Fruit fly (Drosophila melanogaster): ENCODE results near the gene CG7900.

The CG7900 gene

DNA sequence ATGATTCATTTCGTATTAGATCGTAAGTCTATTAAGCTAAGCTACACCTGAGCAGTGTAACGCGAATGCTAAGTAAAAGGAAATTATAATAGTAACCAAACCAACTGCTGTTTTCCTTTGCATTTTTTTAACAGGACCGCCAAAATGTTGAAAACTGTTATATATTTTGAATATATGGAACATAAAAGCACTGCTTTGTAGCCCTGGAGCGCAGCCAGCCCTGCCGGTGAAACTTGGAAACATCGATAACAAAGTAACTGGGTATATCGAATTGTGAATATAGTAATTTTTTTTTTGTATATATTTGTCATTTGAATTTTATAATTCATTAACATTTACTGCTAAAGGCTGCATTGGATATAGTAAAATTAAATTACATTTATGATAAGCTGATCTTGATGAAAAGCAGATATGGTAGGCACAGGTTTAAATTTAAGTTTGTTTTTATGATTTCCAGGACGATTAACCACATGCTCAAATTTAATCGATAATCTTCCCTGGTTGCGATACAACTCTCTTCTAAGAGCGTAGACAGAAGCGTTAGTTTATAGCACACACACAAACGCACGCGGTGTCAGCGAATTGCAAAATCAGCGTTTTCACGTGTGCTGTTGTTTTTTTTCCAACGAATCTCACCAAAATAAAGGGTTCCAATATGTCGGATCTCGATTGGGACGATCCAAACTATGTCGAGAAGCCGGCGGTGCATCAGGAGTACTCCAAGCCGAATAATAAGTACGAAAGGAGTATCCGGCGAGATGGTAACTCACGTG lies 28.5 kb downstream of the CG7900 start, which contains the start of gene CG7878:
Gene CG7878 (plus strand): TSS at position 528 of the 773 bp plus-strand sequence.
- TF ChIP-seq EcR (GFP tag; optimal IDR thresholded peaks at IDR 0.05) (no peak), CG8478 (optimal IDR thresholded peaks at IDR 0.05) (no peak), psq (optimal IDR thresholded peaks at IDR 0.05) (no peak), usp (GFP tag; optimal IDR thresholded peaks at IDR 0.05) (no peak), pan (optimal IDR thresholded peaks at IDR 0.05) (no peak), Dll (optimal IDR thresholded peaks at IDR 0.05) (no peak)

DNA sequence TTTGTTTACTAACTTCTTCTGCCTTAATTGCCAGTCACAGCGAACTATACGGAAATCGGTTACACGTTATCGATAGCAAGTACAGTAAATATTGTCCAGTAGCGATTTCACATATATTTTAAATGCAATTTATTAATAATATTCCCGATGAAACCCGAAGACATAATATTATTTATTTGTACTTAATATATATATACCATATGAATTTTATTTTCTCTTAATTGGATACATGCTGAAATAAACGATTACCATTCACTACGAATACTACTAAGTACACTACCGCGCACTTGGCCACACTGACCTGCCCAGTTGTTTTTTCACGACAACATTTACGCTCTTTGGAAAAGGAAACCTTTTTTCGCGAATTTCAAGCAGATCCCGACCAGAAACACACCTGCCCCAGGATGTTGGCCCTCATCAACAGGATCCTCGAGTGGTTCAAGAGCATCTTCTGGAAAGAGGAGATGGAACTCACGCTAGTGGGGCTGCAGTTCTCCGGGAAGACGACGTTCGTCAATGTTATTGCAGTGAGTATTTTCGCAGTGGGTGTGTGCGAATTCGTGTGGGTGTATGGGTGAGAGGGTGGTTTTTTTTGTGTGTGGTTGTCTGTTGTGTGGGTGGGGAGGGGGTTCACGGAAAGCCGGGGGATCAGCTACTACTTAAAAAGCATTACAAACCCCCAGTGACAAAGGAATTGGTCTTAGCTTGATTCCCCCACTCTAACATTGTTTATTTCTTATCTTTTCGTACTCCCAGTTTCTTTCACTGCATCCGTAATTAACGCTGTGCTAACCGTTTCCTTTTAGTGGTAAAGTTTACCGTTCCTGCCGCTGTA lies 32.6 kb downstream of the CG7900 start, which contains the start of the genes CG9667 and Arl8:
Gene CG9667 (minus strand): TSS at position 42 of the 835 bp plus-strand sequence.
Gene Arl8 (plus strand): TSS at position 290 of the 835 bp plus-strand sequence.
- no peak for TF ChIP-seq psq (optimal IDR thresholded peaks at IDR 0.05)
- TF ChIP-seq Dll (optimal IDR thresholded peaks at IDR 0.05) = no peak
- TF ChIP-seq CG8478 (optimal IDR thresholded peaks at IDR 0.05) = no peak
- TF ChIP-seq EcR (GFP tag; optimal IDR thresholded peaks at IDR 0.05) = no peak
- TF ChIP-seq pan (optimal IDR thresholded peaks at IDR 0.05) = no peak

DNA sequence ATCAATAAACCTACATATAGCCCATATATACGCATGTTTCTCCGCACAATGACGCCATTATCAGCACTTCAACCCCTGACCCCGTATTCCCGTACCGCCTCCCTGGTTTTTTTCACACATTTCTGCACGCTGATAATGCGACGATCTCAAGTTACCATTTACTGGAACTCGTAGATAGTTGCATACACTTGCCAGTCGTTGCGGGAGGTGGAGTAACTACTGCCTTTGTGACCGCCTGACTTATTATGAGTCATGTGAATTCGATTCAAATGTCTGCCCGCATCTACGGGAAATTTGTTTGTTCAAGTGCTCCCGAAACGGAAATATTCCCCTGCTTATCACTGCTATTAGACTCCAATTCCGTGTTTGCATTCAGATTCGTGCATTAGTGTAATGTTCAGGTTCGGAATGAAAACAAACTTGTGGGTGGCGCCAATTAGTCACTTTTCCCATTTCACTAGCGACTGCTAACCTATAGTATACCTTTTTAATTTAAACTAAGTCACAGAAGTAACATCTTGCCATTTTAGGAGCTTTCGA lies 33.3 kb downstream of the CG7900 start:
- peak; percentile 61 for TF ChIP-seq pan (optimal IDR thresholded peaks at IDR 0.05)
- no peak for TF ChIP-seq CG8478 (optimal IDR thresholded peaks at IDR 0.05)

DNA sequence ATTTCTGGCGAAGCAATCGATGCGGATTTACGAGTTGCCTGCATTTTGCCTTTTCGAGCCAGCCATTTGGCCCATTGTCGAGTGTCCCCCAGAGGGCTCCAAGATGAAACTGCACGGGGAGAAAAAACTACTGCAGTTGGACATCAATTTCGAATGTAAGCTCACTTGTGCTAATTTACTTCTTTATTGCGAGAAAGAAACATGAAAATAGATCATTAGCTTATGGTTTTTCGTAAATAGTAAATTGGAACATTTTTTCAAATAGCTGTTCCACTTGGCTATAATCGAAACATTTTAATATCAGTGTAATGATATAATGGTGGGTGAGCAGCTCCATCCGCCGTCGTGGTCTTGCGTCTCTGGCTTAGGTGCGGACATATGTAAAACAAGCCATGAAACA lies 38.5 kb downstream of the CG7900 start:
- TF ChIP-seq pan (optimal IDR thresholded peaks at IDR 0.05) (no peak), CG8478 (optimal IDR thresholded peaks at IDR 0.05) (no peak), EcR (GFP tag; optimal IDR thresholded peaks at IDR 0.05) (no peak), psq (optimal IDR thresholded peaks at IDR 0.05) (no peak), Dll (optimal IDR thresholded peaks at IDR 0.05) (no peak), usp (GFP tag; optimal IDR thresholded peaks at IDR 0.05) (no peak)

DNA sequence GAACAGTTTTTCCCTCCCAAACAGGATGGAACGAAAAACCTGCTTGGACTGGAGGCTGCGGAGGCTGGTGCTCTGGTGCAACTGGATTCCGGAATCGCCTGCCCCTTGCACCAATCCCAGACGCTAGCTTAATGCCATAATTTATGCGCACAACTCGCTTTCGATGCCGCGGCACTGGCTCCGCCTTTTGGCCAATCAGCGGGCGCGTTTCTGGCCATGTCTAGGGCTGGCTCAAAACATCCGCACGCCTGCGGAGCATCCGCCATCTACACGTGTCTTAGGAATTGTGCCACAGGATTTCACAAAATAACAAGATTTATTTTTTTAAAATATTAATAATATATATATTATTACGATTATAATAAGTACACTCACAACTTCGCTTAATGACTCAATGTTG lies 40.6 kb downstream of the CG7900 start:
- TF ChIP-seq Dll (optimal IDR thresholded peaks at IDR 0.05) (no peak), EcR (GFP tag; optimal IDR thresholded peaks at IDR 0.05) (no peak), usp (GFP tag; optimal IDR thresholded peaks at IDR 0.05) (no peak), CG8478 (optimal IDR thresholded peaks at IDR 0.05) (no peak), pan (optimal IDR thresholded peaks at IDR 0.05) (no peak), psq (optimal IDR thresholded peaks at IDR 0.05) (no peak)

DNA sequence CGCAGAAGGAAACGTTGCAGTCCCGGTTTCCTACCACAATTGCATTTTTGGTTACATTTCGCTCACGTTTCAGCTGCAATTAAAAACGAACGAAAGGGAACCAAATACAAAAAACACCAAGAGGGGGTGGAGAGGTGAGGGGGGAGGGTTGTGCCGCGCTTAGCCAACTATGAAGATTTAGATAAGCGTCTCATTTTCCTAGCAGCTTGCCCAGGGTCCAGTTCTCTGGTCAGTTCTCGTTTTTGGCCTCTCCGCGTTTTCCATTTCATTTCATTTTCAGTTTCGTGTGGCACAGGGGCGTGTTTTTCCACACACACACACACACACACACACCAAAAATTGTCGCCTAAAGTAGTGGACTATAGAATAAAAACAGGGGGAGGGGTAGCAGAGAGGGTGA lies 44.2 kb downstream of the CG7900 start:
- TF ChIP-seq pan (optimal IDR thresholded peaks at IDR 0.05) (no peak), Dll (optimal IDR thresholded peaks at IDR 0.05) (no peak), CG8478 (optimal IDR thresholded peaks at IDR 0.05) (no peak), EcR (GFP tag; optimal IDR thresholded peaks at IDR 0.05) (no peak), usp (GFP tag; optimal IDR thresholded peaks at IDR 0.05) (no peak), psq (optimal IDR thresholded peaks at IDR 0.05) (no peak)

DNA sequence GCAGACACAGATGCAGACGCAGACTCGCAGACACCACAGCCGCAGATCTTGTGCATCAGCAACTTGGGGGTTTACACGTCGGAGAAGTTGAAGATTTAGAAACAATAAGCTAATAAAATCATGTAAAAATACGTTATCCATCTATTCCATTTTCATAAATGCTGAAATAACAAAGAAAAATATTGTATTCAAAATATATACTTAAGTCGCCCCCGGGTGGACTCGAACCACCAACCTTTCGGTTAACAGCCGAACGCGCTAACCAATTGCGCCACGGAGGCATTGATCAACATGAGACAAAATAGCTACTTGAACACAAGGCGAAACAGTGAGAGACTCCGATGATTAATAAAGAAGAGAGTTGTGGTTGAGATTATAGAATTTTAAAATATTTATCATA lies 45.4 kb downstream of the CG7900 start:
- TF ChIP-seq Dll (optimal IDR thresholded peaks at IDR 0.05) (no peak), pan (optimal IDR thresholded peaks at IDR 0.05) (no peak), usp (GFP tag; optimal IDR thresholded peaks at IDR 0.05) (no peak), psq (optimal IDR thresholded peaks at IDR 0.05) (no peak), CG8478 (optimal IDR thresholded peaks at IDR 0.05) (no peak), EcR (GFP tag; optimal IDR thresholded peaks at IDR 0.05) (no peak)

DNA sequence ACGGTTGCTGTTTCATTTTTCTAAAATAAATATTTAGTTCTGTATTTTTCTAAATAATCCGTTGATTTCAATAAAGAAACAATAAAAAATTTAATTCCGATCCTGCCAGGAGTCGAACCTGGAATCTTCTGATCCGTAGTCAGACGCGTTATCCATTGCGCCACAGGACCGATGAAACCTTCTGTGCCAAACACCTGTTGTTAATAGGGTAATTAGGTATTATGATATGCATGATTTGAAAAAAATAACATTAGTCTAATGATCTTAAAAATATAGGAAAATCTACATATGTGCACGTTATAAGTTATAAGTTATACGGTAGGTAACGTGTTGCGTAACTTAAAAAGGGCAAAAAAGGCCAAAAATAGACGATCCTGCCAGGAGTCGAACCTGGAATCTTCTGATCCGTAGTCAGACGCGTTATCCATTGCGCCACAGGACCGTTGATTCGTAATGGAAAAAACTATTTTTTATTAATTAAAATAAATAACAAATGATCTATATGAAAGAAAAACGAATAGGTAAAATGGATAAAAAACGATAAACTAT lies 46.0 kb downstream of the CG7900 start:
- no peak for TF ChIP-seq Dll (optimal IDR thresholded peaks at IDR 0.05)
- no peak for TF ChIP-seq pan (optimal IDR thresholded peaks at IDR 0.05)
- no peak for TF ChIP-seq CG8478 (optimal IDR thresholded peaks at IDR 0.05)
- no peak for TF ChIP-seq usp (GFP tag; optimal IDR thresholded peaks at IDR 0.05)
- TF ChIP-seq EcR (GFP tag; optimal IDR thresholded peaks at IDR 0.05) = no peak
- no peak for TF ChIP-seq psq (optimal IDR thresholded peaks at IDR 0.05)

DNA sequence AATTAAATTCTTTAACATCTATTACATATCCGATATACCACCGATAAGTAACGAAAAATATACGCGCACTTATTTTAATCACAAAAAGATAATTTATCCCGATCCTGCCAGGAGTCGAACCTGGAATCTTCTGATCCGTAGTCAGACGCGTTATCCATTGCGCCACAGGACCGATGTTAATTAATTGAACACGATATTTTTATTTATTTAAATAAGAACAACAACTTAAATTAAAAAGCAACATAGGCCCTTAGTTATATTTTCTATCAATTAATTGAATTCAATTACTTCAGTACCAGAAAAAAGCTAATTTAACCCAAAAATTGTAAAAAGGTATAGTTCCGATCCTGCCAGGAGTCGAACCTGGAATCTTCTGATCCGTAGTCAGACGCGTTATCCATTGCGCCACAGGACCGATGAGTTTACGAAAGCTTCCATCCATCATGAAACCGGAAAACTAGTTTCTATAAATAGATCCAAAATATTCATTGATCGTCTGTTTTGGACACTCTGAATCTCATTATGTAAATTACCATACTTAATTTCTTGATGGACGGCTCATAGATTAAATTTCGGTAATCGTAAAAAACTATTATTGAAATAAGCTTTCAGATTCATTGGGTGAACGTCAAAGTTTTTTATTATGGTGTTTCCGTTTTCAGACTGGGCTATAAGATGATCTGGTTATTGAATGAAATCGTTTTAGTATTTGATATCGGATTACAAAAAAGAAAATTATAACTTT lies 46.9 kb downstream of the CG7900 start:
- TF ChIP-seq pan (optimal IDR thresholded peaks at IDR 0.05) (no peak), usp (GFP tag; optimal IDR thresholded peaks at IDR 0.05) (no peak), psq (optimal IDR thresholded peaks at IDR 0.05) (no peak), CG8478 (optimal IDR thresholded peaks at IDR 0.05) (no peak), EcR (GFP tag; optimal IDR thresholded peaks at IDR 0.05) (no peak), Dll (optimal IDR thresholded peaks at IDR 0.05) (no peak)

DNA sequence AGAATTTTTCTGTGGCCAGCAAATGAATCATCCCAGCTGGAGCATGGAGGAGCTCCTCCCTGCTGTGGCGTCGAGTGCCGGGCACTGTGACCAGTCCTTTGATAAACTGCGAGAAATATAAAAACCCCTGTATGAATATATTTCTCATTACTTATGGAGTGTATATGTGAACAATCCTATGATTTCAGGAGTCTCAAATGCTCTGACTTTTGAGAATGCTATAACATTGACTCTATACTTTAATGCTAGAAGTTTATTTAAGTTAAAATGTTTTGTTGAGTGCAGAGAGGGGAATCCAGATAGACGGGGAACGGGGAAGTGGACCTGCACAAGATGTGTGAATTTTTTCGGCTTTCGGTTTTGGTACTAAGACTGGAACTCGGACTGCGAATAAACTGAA lies 48.2 kb downstream of the CG7900 start:
- TF ChIP-seq pan (optimal IDR thresholded peaks at IDR 0.05) = no peak

DNA sequence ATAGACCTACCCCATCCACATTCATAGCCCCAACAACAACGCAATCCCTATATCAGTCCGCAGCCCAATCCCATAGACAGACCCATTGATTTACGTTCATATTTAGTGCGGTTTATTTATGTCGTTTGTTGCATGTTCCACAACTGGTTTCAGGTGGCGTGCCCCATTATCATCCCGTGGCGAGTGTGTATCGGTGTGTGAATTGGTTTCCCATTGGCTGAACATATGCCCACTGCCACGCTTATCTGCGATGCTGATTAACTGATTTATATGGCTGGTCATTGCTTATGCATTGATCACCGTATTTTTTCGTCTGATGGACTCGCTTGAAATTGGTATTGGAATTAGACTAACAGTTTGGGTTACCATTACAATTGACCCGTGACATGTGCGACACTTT lies 51.8 kb downstream of the CG7900 start:
- TF ChIP-seq Dll (optimal IDR thresholded peaks at IDR 0.05) (no peak), usp (GFP tag; optimal IDR thresholded peaks at IDR 0.05) (no peak), CG8478 (optimal IDR thresholded peaks at IDR 0.05) (no peak), pan (optimal IDR thresholded peaks at IDR 0.05) (no peak), EcR (GFP tag; optimal IDR thresholded peaks at IDR 0.05) (no peak)

Data from whole organism.